Worm (Caenorhabditis elegans): ENCODE results near the gene M03B6.4.

ce11 chrX:13886195-13886594 is 27.6 kb downstream of the M03B6.4 start:
- no peak for TF ChIP-seq skn-1 (tag; optimal IDR thresholded peaks at IDR 0.05)
- TF ChIP-seq mdl-1 (tag; optimal IDR thresholded peaks at IDR 0.05): no peak
- TF ChIP-seq unc-39 (tag; optimal IDR thresholded peaks at IDR 0.05): no peak
- TF ChIP-seq ama-1 (optimal IDR thresholded peaks at IDR 0.05): no peak
- TF ChIP-seq lin-15B (tag; optimal IDR thresholded peaks at IDR 0.05): no peak
- no peak for TF ChIP-seq elt-2 (tag; optimal IDR thresholded peaks at IDR 0.05)
